Worm (Caenorhabditis elegans) whole organism, L1 larva: ENCODE data around the gene best-17.
A peak's percentile ranks its signal among the peaks of the same experiment; 100 is the strongest.

Experiments
- C16A3.4 ChIP-seq: fragments of 150-350 bp; optimal IDR thresholded peaks from 2 replicates; lab custom pipeline; 2014; ENCODE audit warnings: missing biosample characterization, missing genetic modification characterization
- F16B12.6 ChIP-seq: fragments of 150-350 bp; optimal IDR thresholded peaks from 2 replicates; lab custom pipeline; 2014; ENCODE audit warnings: missing biosample characterization, missing genetic modification characterization
- aha-1 ChIP-seq: fragments of 150-350 bp; optimal IDR thresholded peaks from 2 replicates; lab custom pipeline; 2014; ENCODE audit warnings: missing biosample characterization, missing genetic modification characterization
- ama-1 ChIP-seq: fragments of 150-350 bp; optimal IDR thresholded peaks from 2 replicates; lab custom pipeline; 2014
- blmp-1 ChIP-seq: fragments of 150-350 bp; optimal IDR thresholded peaks from 2 replicates; lab custom pipeline; 2014; ENCODE audit warnings: missing biosample characterization, missing genetic modification characterization
- ceh-82 ChIP-seq, 3 experiments: fragments of 150-350 bp in 1 of 3; sonication (generic microtip) in 2 of 3; optimal IDR thresholded peaks; 2 replicates each; lab custom pipeline; 2014 to 2017; ENCODE audit warnings: missing biosample characterization in 3 of 3, missing genetic modification characterization in 3 of 3
- ces-1 ChIP-seq: fragments of 150-350 bp; optimal IDR thresholded peaks from 2 replicates; lab custom pipeline; 2014; ENCODE audit warnings: missing biosample characterization, missing genetic modification reagents, missing genetic modification characterization
- dpl-1 ChIP-seq, 3 experiments: fragments of 150-350 bp in 2 of 3; sonication (generic microtip) in 1 of 3; optimal IDR thresholded peaks; 2 replicates each; lab custom pipeline; 2014 to 2017; ENCODE audit warnings: missing biosample characterization in 3 of 3, missing genetic modification characterization in 3 of 3, missing genetic modification reagents in 3 of 3
- dsc-1 ChIP-seq: sonication (generic microtip); optimal IDR thresholded peaks from 2 replicates; lab custom pipeline; 2016; ENCODE audit warnings: mild to moderate bottlenecking, missing genetic modification characterization, missing compliant biosample characterization
- efl-1 ChIP-seq, 4 experiments: fragments of 150-350 bp; optimal IDR thresholded peaks in 3 of 4; peaks in 1 of 4; 1 replicate in 1 of 4; 2 replicates in 3 of 4; lab custom pipeline; 2014; ENCODE audit warnings: missing biosample characterization in 2 of 4, missing genetic modification characterization in 2 of 4, missing genetic modification reagents in 2 of 4
- egl-13 ChIP-seq: sonication (generic microtip); optimal IDR thresholded peaks from 2 replicates; lab custom pipeline; 2016; ENCODE audit warnings: missing genotype, missing genetic modification reagents, missing genetic modification characterization, missing compliant biosample characterization
- elt-2 ChIP-seq: sonication (generic microtip); optimal IDR thresholded peaks from 2 replicates; lab custom pipeline; 2016; ENCODE audit warnings: missing genetic modification characterization, mild to moderate bottlenecking, inconsistent platforms, missing compliant biosample characterization, missing genetic modification reagents
- elt-3 ChIP-seq, 6 experiments: fragments of 150-350 bp in 1 of 6; sonication (generic microtip); optimal IDR thresholded peaks; 2 replicates each; lab custom pipeline; 2017 to 2018; ENCODE audit warnings: missing biosample characterization in 6 of 6, missing genetic modification characterization in 6 of 6, inconsistent platforms in 1 of 6
- ets-5 ChIP-seq: fragments of 200-800 bp; sonication (Bioruptor generic); IDR thresholded peaks from 2 replicates; pipeline ENCODE4 v1.3.6; 2022; ENCODE audit warnings: missing genetic modification characterization, missing compliant biosample characterization
- fkh-10 ChIP-seq: sonication (generic microtip); optimal IDR thresholded peaks from 2 replicates; lab custom pipeline; 2017; ENCODE audit warnings: missing biosample characterization, missing genetic modification reagents, missing genetic modification characterization
- fkh-8 ChIP-seq: sonication (generic microtip); optimal IDR thresholded peaks from 2 replicates; lab custom pipeline; 2016; ENCODE audit warnings: mild to moderate bottlenecking, missing genetic modification characterization, missing compliant biosample characterization
- isw-1 ChIP-seq: fragments of 200-800 bp; sonication (Bioruptor generic); IDR thresholded peaks from 2 replicates; pipeline ENCODE4 v1.3.6; 2022; ENCODE audit warnings: missing genetic modification characterization, missing compliant biosample characterization
- jun-1 ChIP-seq: fragments of 150-350 bp; optimal IDR thresholded peaks from 2 replicates; lab custom pipeline; 2014; ENCODE audit warnings: missing biosample characterization, missing genetic modification reagents, missing genetic modification characterization
- lin-13 ChIP-seq: fragments of 150-350 bp; optimal IDR thresholded peaks from 2 replicates; lab custom pipeline; 2014; ENCODE audit warnings: missing biosample characterization, missing genetic modification reagents, missing genetic modification characterization
- lin-14 ChIP-seq: fragments of 200-800 bp; sonication (Bioruptor generic); optimal IDR thresholded peaks from 2 replicates; lab custom pipeline; 2018; ENCODE audit warnings: mild to moderate bottlenecking, missing genetic modification characterization, moderate library complexity, missing compliant biosample characterization
- lin-15B ChIP-seq: fragments of 150-350 bp; sonication (generic microtip); optimal IDR thresholded peaks from 3 replicates; lab custom pipeline; 2014; ENCODE audit warnings: missing biosample characterization, missing genetic modification characterization
- lin-35 ChIP-seq, 2 experiments: fragments of 150-350 bp; optimal IDR thresholded peaks; 2 replicates each; lab custom pipeline; 2014; ENCODE audit warnings: missing biosample characterization in 2 of 2, missing genetic modification characterization in 2 of 2, missing genetic modification reagents in 2 of 2
- lsy-2 ChIP-seq, 2 experiments: fragments of 150-350 bp; optimal IDR thresholded peaks; 2 replicates each; lab custom pipeline; 2014; ENCODE audit warnings: missing biosample characterization in 2 of 2, missing genetic modification characterization in 2 of 2
- mdl-1 ChIP-seq, 2 experiments: fragments of 150-350 bp; optimal IDR thresholded peaks; 2 replicates each; lab custom pipeline; 2014 to 2017; ENCODE audit warnings: missing biosample characterization in 2 of 2, missing genetic modification characterization in 2 of 2, inconsistent platforms in 1 of 2
- mep-1 ChIP-seq: fragments of 150-350 bp; optimal IDR thresholded peaks from 2 replicates; lab custom pipeline; 2014; ENCODE audit warnings: missing biosample characterization, missing genetic modification characterization
- nhr-11 ChIP-seq: fragments of 150-350 bp; optimal IDR thresholded peaks from 2 replicates; lab custom pipeline; 2014; ENCODE audit warnings: missing biosample characterization, missing genetic modification characterization
- nhr-19 ChIP-seq: fragments of 200-800 bp; sonication (Bioruptor generic); conservative IDR thresholded peaks from 2 replicates; pipeline ENCODE4 v1.3.6; 2022; ENCODE audit warnings: missing genetic modification characterization, missing compliant biosample characterization
- nhr-20 ChIP-seq: sonication (generic microtip); optimal IDR thresholded peaks from 2 replicates; lab custom pipeline; 2016; ENCODE audit warnings: mild to moderate bottlenecking, missing genetic modification characterization, missing compliant biosample characterization
- nhr-47 ChIP-seq: sonication (generic microtip); optimal IDR thresholded peaks from 2 replicates; lab custom pipeline; 2016; ENCODE audit warnings: mild to moderate bottlenecking, missing genetic modification characterization, moderate library complexity, missing compliant biosample characterization
- nhr-71 ChIP-seq: sonication (generic microtip); optimal IDR thresholded peaks from 2 replicates; lab custom pipeline; 2016; ENCODE audit warnings: mild to moderate bottlenecking, missing genetic modification characterization, moderate library complexity, missing compliant biosample characterization
- nhr-77 ChIP-seq: fragments of 150-350 bp; optimal IDR thresholded peaks from 2 replicates; lab custom pipeline; 2014; ENCODE audit warnings: missing biosample characterization, missing genetic modification characterization
- nhr-85 ChIP-seq: sonication (generic microtip); peaks from one replicate; lab custom pipeline; 2016; ENCODE audit warnings: missing genetic modification characterization, inconsistent platforms, missing compliant biosample characterization
- nhr-90 ChIP-seq: sonication (generic microtip); optimal IDR thresholded peaks from 2 replicates; lab custom pipeline; 2016; ENCODE audit warnings: mild to moderate bottlenecking, missing genetic modification characterization, missing compliant biosample characterization; ENCODE audit not compliant: poor library complexity
- pax-3 ChIP-seq: fragments of 200-800 bp; sonication (Bioruptor generic); optimal IDR thresholded peaks from 2 replicates; lab custom pipeline; 2018; ENCODE audit warnings: mild to moderate bottlenecking, missing genetic modification characterization, moderate library complexity, missing compliant biosample characterization
- pqm-1 ChIP-seq: sonication (generic microtip); optimal IDR thresholded peaks from 3 replicates; lab custom pipeline; 2017; ENCODE audit warnings: missing biosample characterization, missing genetic modification characterization
- rnt-1 ChIP-seq: sonication (generic microtip); optimal IDR thresholded peaks from 2 replicates; lab custom pipeline; 2016; ENCODE audit warnings: mild to moderate bottlenecking, missing genetic modification characterization, moderate library complexity, missing compliant biosample characterization
- snpc-4 ChIP-seq: fragments of 150-350 bp; optimal IDR thresholded peaks from 2 replicates; lab custom pipeline; 2014; ENCODE audit warnings: missing biosample characterization, missing genetic modification characterization
- snu-23 ChIP-seq: sonication (generic microtip); optimal IDR thresholded peaks from 2 replicates; lab custom pipeline; 2016; ENCODE audit warnings: missing genetic modification characterization, missing compliant biosample characterization
- sox-4 ChIP-seq: sonication (generic microtip); optimal IDR thresholded peaks from 2 replicates; lab custom pipeline; 2016; ENCODE audit warnings: missing genetic modification characterization, missing compliant biosample characterization
- swsn-7 ChIP-seq: sonication (generic microtip); optimal IDR thresholded peaks from 2 replicates; lab custom pipeline; 2016; ENCODE audit warnings: missing genetic modification characterization, missing compliant biosample characterization
- tbx-2 ChIP-seq: sonication (generic microtip); optimal IDR thresholded peaks from 2 replicates; lab custom pipeline; 2016; ENCODE audit warnings: missing genetic modification characterization, missing compliant biosample characterization
- unc-130 ChIP-seq: fragments of 150-350 bp; optimal IDR thresholded peaks from 2 replicates; lab custom pipeline; 2017; ENCODE audit warnings: missing biosample characterization, missing genetic modification characterization, inconsistent platforms
- unc-86 ChIP-seq: sonication (generic microtip); optimal IDR thresholded peaks from 2 replicates; lab custom pipeline; 2016; ENCODE audit warnings: missing genetic modification characterization, missing compliant biosample characterization
- xbp-1 ChIP-seq: sonication (generic microtip); optimal IDR thresholded peaks from 2 replicates; lab custom pipeline; 2016; ENCODE audit warnings: missing genetic modification characterization, missing compliant biosample characterization
- zag-1 ChIP-seq: fragments of 150-350 bp; optimal IDR thresholded peaks from 2 replicates; lab custom pipeline; 2014; ENCODE audit warnings: missing biosample characterization, missing genetic modification characterization
- zip-4 ChIP-seq: fragments of 200-800 bp; sonication (Bioruptor generic); optimal IDR thresholded peaks from 2 replicates; lab custom pipeline; 2018; ENCODE audit warnings: mild to moderate bottlenecking, missing genetic modification characterization, moderate library complexity, missing compliant biosample characterization

best-17 gene

ce11 chrIII:636067-636466 is 26.6 kb upstream of the best-17 start, which contains the start of gene T19C3.7:
Gene T19C3.7 (minus strand): TSS chrIII:636167.
- TF ChIP-seq ets-5 (GFP tag; lab: Robert Waterston, UW) (no peak), lin-14 (no peak), lin-13 (GFP tag; lab: Kevin White, UChicago) (no peak)

ce11 chrIII:634618-635017 is 25.2 kb upstream of the best-17 start, which contains the start of gene fem-2:
Gene fem-2 (minus strand): TSS chrIII:634626.
- TF ChIP-seq nhr-85 (peak; percentile 76), jun-1 (tag; lab: Kevin White, UChicago) (no peak), snu-23 (peak; percentile 62), blmp-1 (peak; percentile 42), isw-1 (peak; percentile 16; the same call in 1 of the 2 replicates), lin-14 (no peak), nhr-47 (tag; lab: Kevin White, UChicago) (peak; percentile 66), lin-13 (GFP tag; lab: Kevin White, UChicago) (peak; percentile 26), nhr-20 (tag; lab: Kevin White, UChicago) (peak; percentile 37), fkh-8 (peak; percentile 1), efl-1 (optimal IDR thresholded peaks at IDR 0.05; lab: Kevin White, UChicago) (peak; percentile 32 to 47), efl-1 (GFP tag; optimal IDR thresholded peaks at IDR 0.05 in 1 of 2; lab: Kevin White, UChicago) (peak; percentile 52 to 90), tbx-2 (peak; percentile 43), ces-1 (no peak), swsn-7 (peak; percentile 52), lin-35 (GFP tag; optimal IDR thresholded peaks at IDR 0.05; lab: Kevin White, UChicago) (peak; percentile 58 to 67), unc-130 (tag; lab: Kevin White, UChicago) (peak; percentile 22), mep-1 (peak; percentile 79), fkh-10 (GFP tag; lab: Kevin White, UChicago) (no peak), nhr-71 (peak; percentile 64), dpl-1 (GFP tag; optimal IDR thresholded peaks at IDR 0.05; lab: Kevin White, UChicago) (peak; percentile 38 to 53 (median 44)), unc-86 (tag; lab: Kevin White, UChicago) (peak; percentile 5), dsc-1 (tag; lab: Kevin White, UChicago) (peak; percentile 16), mdl-1 (tag; optimal IDR thresholded peaks at IDR 0.05; lab: Kevin White, UChicago) (peak in 1 of 2 experiments; percentile 15), nhr-11 (tag; lab: Kevin White, UChicago) (no peak), zip-4 (GFP tag; lab: Kevin White, UChicago) (peak; percentile 9), pqm-1 (tag; lab: Kevin White, UChicago) (no peak), zag-1 (tag; lab: Kevin White, UChicago) (no peak), lsy-2 (tag; optimal IDR thresholded peaks at IDR 0.05; lab: Kevin White, UChicago) (peak; percentile 57 to 67), sox-4 (tag; lab: Kevin White, UChicago) (peak; percentile 6), C16A3.4 (peak; percentile 46), nhr-19 (GFP tag; lab: Robert Waterston, UW) (peak; percentile 36), xbp-1 (tag; lab: Kevin White, UChicago) (peak; percentile 50), rnt-1 (tag; lab: Kevin White, UChicago) (peak; percentile 24), lin-15B (tag; lab: Kevin White, UChicago) (no peak), nhr-90 (tag; lab: Kevin White, UChicago) (peak; percentile 57), ceh-82 (tag; optimal IDR thresholded peaks at IDR 0.05; lab: Kevin White, UChicago) (peak; percentile 30 to 63 (median 38)), elt-3 (tag; optimal IDR thresholded peaks at IDR 0.05; lab: Kevin White, UChicago) (no peak)

ce11 chrIII:631421-631820 is 22.0 kb upstream of the best-17 start, which contains the start of gene T19C3.6:
Gene T19C3.6 (minus strand): TSS chrIII:631521.
- no peak for TF ChIP-seq egl-13 (tag; lab: Kevin White, UChicago)
- no peak for TF ChIP-seq fkh-10 (GFP tag; lab: Kevin White, UChicago)
- TF ChIP-seq sox-4 (tag; lab: Kevin White, UChicago) = no peak
- no peak for TF ChIP-seq ama-1 (lab: Kevin White, UChicago)
- TF ChIP-seq pax-3 (tag; lab: Kevin White, UChicago) = no peak
- no peak for TF ChIP-seq lin-13 (GFP tag; lab: Kevin White, UChicago)
- TF ChIP-seq F16B12.6 (tag; lab: Kevin White, UChicago) = no peak
- TF ChIP-seq snpc-4 (tag; lab: Kevin White, UChicago) = no peak
- TF ChIP-seq elt-2 = no peak
- no peak for TF ChIP-seq nhr-77 (tag; lab: Kevin White, UChicago)
- no peak for TF ChIP-seq aha-1 (tag; lab: Kevin White, UChicago)
- no peak for TF ChIP-seq nhr-71
